Worm (Caenorhabditis elegans) whole organism, young adult: ENCODE measurements around the gene yif-1.

Source experiments
- athp-1 ChIP-seq: sonication (generic microtip); optimal IDR thresholded peaks from 2 replicates; lab custom pipeline; 2017; ENCODE audit warnings: mild to moderate bottlenecking, missing genetic modification characterization, missing compliant biosample characterization
- cebp-2 ChIP-seq: fragments of 200-800 bp; sonication (Bioruptor generic); IDR thresholded peaks from 2 replicates; pipeline ENCODE4 v1.3.6; 2022; ENCODE audit warnings: missing genetic modification characterization, missing compliant biosample characterization
- let-526 ChIP-seq: fragments of 200-800 bp; sonication (Bioruptor generic); IDR thresholded peaks from 2 replicates; pipeline ENCODE4 v1.3.6; 2022; ENCODE audit warnings: missing genetic modification reagents, missing genetic modification characterization, missing compliant biosample characterization
- lin-35 ChIP-seq, 3 experiments: fragments of 150-350 bp in 2 of 3; sonication (generic microtip) in 1 of 3; optimal IDR thresholded peaks; 2 replicates each; lab custom pipeline; 2014 to 2018; ENCODE audit warnings: missing biosample characterization in 3 of 3, missing genetic modification characterization in 3 of 3, missing genetic modification reagents in 3 of 3
- lin-40 ChIP-seq: sonication (generic microtip); optimal IDR thresholded peaks from 2 replicates; lab custom pipeline; 2016; ENCODE audit warnings: missing genetic modification characterization, mild to moderate bottlenecking, missing compliant biosample characterization, missing genotype, missing genetic modification reagents
- lsy-27 ChIP-seq: sonication (generic microtip); optimal IDR thresholded peaks from 2 replicates; lab custom pipeline; 2017; ENCODE audit warnings: missing genetic modification characterization, mild to moderate bottlenecking, missing compliant biosample characterization, antibody characterized with exemption, missing genotype, borderline replicate concordance; ENCODE audit not compliant: insufficient read depth
- nhr-90 ChIP-seq: sonication (generic microtip); optimal IDR thresholded peaks from 2 replicates; lab custom pipeline; 2016; ENCODE audit warnings: missing genotype, mild to moderate bottlenecking, missing genetic modification characterization, missing compliant biosample characterization
- snpc-1.1 ChIP-seq: sonication (generic microtip); optimal IDR thresholded peaks from 2 replicates; lab custom pipeline; 2017; ENCODE audit warnings: missing genetic modification characterization, mild to moderate bottlenecking, missing compliant biosample characterization, antibody characterized with exemption, moderate library complexity, missing genotype, missing genetic modification reagents; ENCODE audit not compliant: insufficient read depth
- snpc-4 ChIP-seq, 5 experiments: fragments of 150-350 bp in 1 of 5; sonication (generic microtip) in 4 of 5; optimal IDR thresholded peaks; 2 replicates each; lab custom pipeline; 2014 to 2018; ENCODE audit warnings: missing genetic modification characterization in 5 of 5, missing biosample characterization in 3 of 5, antibody characterized with exemption in 2 of 5, mild to moderate bottlenecking in 2 of 5, missing compliant biosample characterization in 2 of 5, missing genotype in 2 of 5, moderate library complexity in 2 of 5, missing genetic modification reagents in 1 of 5
- ztf-22 ChIP-seq: fragments of 200-800 bp; sonication (Bioruptor generic); optimal IDR thresholded peaks from 2 replicates; lab custom pipeline; 2018; ENCODE audit warnings: mild to moderate bottlenecking, missing genetic modification characterization, moderate library complexity, missing compliant biosample characterization

DNA sequence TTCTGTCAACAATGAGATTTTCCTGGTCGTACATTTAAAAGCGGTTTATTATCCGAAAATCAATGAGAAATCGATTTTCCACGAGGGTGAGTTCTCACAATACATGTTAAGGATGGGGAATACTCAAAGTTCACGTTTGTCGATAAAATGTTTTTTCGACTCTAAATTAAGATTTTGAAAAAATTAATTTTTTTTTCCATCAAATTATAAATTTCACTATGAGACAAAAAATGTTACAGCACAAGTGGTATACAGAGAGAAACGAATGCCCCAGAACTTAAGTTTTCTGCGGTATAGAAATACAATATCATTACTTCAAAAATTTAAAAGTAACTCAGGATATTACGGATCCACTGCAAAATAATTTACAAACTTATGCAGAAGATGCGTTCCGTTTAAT lies 23.5 kb upstream of the yif-1 start, which contains the start of gene R04B5.1:
- TF ChIP-seq athp-1, result no peak
- TF ChIP-seq snpc-1.1, result no peak
- TF ChIP-seq lsy-27, result no peak
- no peak for TF ChIP-seq snpc-4 (GFP tag; optimal IDR thresholded peaks at IDR 0.05; lab: Kevin White, UChicago)
- no peak for TF ChIP-seq snpc-4 (tag; optimal IDR thresholded peaks at IDR 0.05; lab: Kevin White, UChicago)
- no peak for TF ChIP-seq ztf-22
- no peak for TF ChIP-seq lin-40 (tag; lab: Kevin White, UChicago)
- no peak for TF ChIP-seq let-526
- TF ChIP-seq lin-35 (GFP tag; optimal IDR thresholded peaks at IDR 0.05; lab: Kevin White, UChicago), result no peak
- TF ChIP-seq nhr-90, result no peak
- TF ChIP-seq cebp-2 (GFP tag; lab: Robert Waterston, UW), result no peak
